Fruit fly (Drosophila melanogaster): ENCODE results near the gene Tehao.
"Not testable (repeated sequence)": the region's sequence is repeated elsewhere in the genome, so short reads cannot be mapped to it uniquely, and the experiment has no call there.

The Tehao gene

dm6 chr2L:13436791-13437190, 1.4 kb downstream of the Tehao start:
- no peak for TF ChIP-seq insv (optimal IDR thresholded peaks at IDR 0.05)
- no peak for TF ChIP-seq Myc (optimal IDR thresholded peaks at IDR 0.05)
- no peak for TF ChIP-seq psq (optimal IDR thresholded peaks at IDR 0.05)
- no peak for TF ChIP-seq ttk (optimal IDR thresholded peaks at IDR 0.05)
- TF ChIP-seq h (optimal IDR thresholded peaks at IDR 0.05) = no peak
- no peak for TF ChIP-seq Sin3A (optimal IDR thresholded peaks at IDR 0.05)

- no peak for TF ChIP-seq ttk (optimal IDR thresholded peaks at IDR 0.05)
- TF ChIP-seq Myc (optimal IDR thresholded peaks at IDR 0.05) = no peak
- no peak for TF ChIP-seq h (optimal IDR thresholded peaks at IDR 0.05)
- TF ChIP-seq insv (optimal IDR thresholded peaks at IDR 0.05) = no peak
- no peak for TF ChIP-seq Sin3A (optimal IDR thresholded peaks at IDR 0.05)
Observed at dm6 chr2L:13445249-13445846, 9.9 kb downstream of the Tehao start, which contains the start of gene Hacd2. Gene Hacd2 (minus strand): TSS chr2L:13445651.

DNA sequence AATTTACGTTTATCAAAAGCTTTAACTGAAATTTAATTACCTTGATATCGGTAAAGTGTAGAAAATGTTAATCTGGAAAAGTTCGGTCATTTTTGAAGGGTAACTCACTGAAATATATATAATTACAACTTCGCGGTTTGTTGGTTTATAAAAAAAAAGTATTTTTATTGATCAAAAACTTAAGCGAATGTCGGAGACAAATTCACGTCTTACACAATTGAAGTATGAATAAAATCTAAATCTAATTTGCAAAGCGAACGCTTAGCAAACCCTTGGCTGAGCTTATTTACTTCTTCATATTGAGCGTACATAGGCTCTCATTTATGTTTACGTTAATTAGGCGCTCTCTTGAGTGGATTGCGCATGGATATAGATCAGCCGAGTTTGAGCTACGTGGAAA, 14.0 kb downstream of the Tehao start, which contains the start of gene Hsp60D:
TSS of gene Hsp60D (minus strand) at position 101 of the 400 bp plus-strand sequence.
- TF ChIP-seq ttk, Myc, Sin3A (optimal IDR thresholded peaks at IDR 0.05): not testable (repeated sequence)

dm6 chr2L:13457037-13457547, 21.7 kb downstream of the Tehao start, which contains the start of gene CG42809:
Gene CG42809 (plus strand): TSS chr2L:13457497.
- TF ChIP-seq ttk (optimal IDR thresholded peaks at IDR 0.05) (no peak), Sin3A (optimal IDR thresholded peaks at IDR 0.05) (no peak), insv (optimal IDR thresholded peaks at IDR 0.05) (no peak), h (optimal IDR thresholded peaks at IDR 0.05) (no peak), Myc (optimal IDR thresholded peaks at IDR 0.05) (no peak), psq (optimal IDR thresholded peaks at IDR 0.05) (no peak)

dm6 chr2L:13458991-13459731, 23.7 kb downstream of the Tehao start, which contains the start of gene CG42810:
Gene CG42810 (plus strand): TSS chr2L:13459681.
- TF ChIP-seq Myc (optimal IDR thresholded peaks at IDR 0.05) (no peak), insv (optimal IDR thresholded peaks at IDR 0.05) (no peak), ttk (optimal IDR thresholded peaks at IDR 0.05) (no peak), Sin3A (optimal IDR thresholded peaks at IDR 0.05) (no peak), h (optimal IDR thresholded peaks at IDR 0.05) (no peak), psq (optimal IDR thresholded peaks at IDR 0.05) (no peak)

- TF ChIP-seq insv (optimal IDR thresholded peaks at IDR 0.05) (no peak), Sin3A (optimal IDR thresholded peaks at IDR 0.05) (no peak), Myc (optimal IDR thresholded peaks at IDR 0.05) (no peak), ttk (optimal IDR thresholded peaks at IDR 0.05) (no peak), psq (optimal IDR thresholded peaks at IDR 0.05) (no peak), h (optimal IDR thresholded peaks at IDR 0.05) (no peak)
Observed at dm6 chr2L:13460911-13461866, 25.8 kb downstream of the Tehao start, which contains the start of gene CG46308. Gene CG46308 (plus strand): TSS chr2L:13461774.

- TF ChIP-seq Sin3A (optimal IDR thresholded peaks at IDR 0.05) (no peak), psq (optimal IDR thresholded peaks at IDR 0.05) (no peak)
Observed at dm6 chr2L:13475254-13475653, 39.8 kb downstream of the Tehao start.

dm6 chr2L:13482258-13482657, 46.8 kb downstream of the Tehao start:
- TF ChIP-seq insv (optimal IDR thresholded peaks at IDR 0.05) (no peak), Sin3A (optimal IDR thresholded peaks at IDR 0.05) (no peak), h (optimal IDR thresholded peaks at IDR 0.05) (no peak), Myc (optimal IDR thresholded peaks at IDR 0.05) (no peak), ttk (optimal IDR thresholded peaks at IDR 0.05) (no peak), psq (optimal IDR thresholded peaks at IDR 0.05) (no peak)

Measured in Kc167 (cell line).